Worm (Caenorhabditis elegans): ENCODE data around the gene C54F6.15.

Gene C54F6.15

ce11 chrV:7524447-7524846 is 2.3 kb upstream of the C54F6.15 start, which contains the start of gene C54F6.20:
TSS of gene C54F6.20 (plus strand) at chrV:7524747.
- no peak for TF ChIP-seq ceh-22 (tag; optimal IDR thresholded peaks at IDR 0.05)
- TF ChIP-seq hlh-15 (tag; optimal IDR thresholded peaks at IDR 0.05): no peak

ce11 chrV:7523392-7523791 is 1.2 kb upstream of the C54F6.15 start, which contains the start of gene C54F6.6:
TSS of gene C54F6.6 (plus strand) at chrV:7523692.
- no peak for TF ChIP-seq madf-2 (tag; optimal IDR thresholded peaks at IDR 0.05)
- no peak for TF ChIP-seq ama-1 (optimal IDR thresholded peaks at IDR 0.05)
- TF ChIP-seq lin-11 (tag; optimal IDR thresholded peaks at IDR 0.05): no peak
- no peak for TF ChIP-seq fax-1 (tag; optimal IDR thresholded peaks at IDR 0.05)
- no peak for TF ChIP-seq tbx-7 (tag; optimal IDR thresholded peaks at IDR 0.05)
- no peak for TF ChIP-seq ceh-22 (tag; optimal IDR thresholded peaks at IDR 0.05)
- TF ChIP-seq tbx-2 (tag; optimal IDR thresholded peaks at IDR 0.05): no peak
- TF ChIP-seq nfya-1 (tag; optimal IDR thresholded peaks at IDR 0.05): no peak
- TF ChIP-seq eyg-1 (tag; optimal IDR thresholded peaks at IDR 0.05): no peak
- no peak for TF ChIP-seq zip-5 (tag; optimal IDR thresholded peaks at IDR 0.05)
- no peak for TF ChIP-seq unc-3 (GFP tag; conservative IDR thresholded peaks at IDR 0.05)
- no peak for TF ChIP-seq unc-3 (tag; optimal IDR thresholded peaks at IDR 0.05)
- no peak for TF ChIP-seq ceh-14 (tag; optimal IDR thresholded peaks at IDR 0.05)
- TF ChIP-seq ceh-9 (tag; optimal IDR thresholded peaks at IDR 0.05): no peak
- no peak for TF ChIP-seq lim-6 (tag; optimal IDR thresholded peaks at IDR 0.05)
- TF ChIP-seq hlh-8 (tag; optimal IDR thresholded peaks at IDR 0.05): no peak
- no peak for TF ChIP-seq ceh-31 (tag; optimal IDR thresholded peaks at IDR 0.05)
- TF ChIP-seq dve-1 (tag; optimal IDR thresholded peaks at IDR 0.05): no peak

- TF ChIP-seq elt-2 (tag; optimal IDR thresholded peaks at IDR 0.05) (no peak), nhr-232 (tag; optimal IDR thresholded peaks at IDR 0.05) (no peak), npax-4 (tag; optimal IDR thresholded peaks at IDR 0.05) (no peak), ztf-16 (tag; optimal IDR thresholded peaks at IDR 0.05) (no peak), ceh-18 (tag; optimal IDR thresholded peaks at IDR 0.05) (no peak), mec-3 (tag; optimal IDR thresholded peaks at IDR 0.05; ENCODE audit: borderline replicate concordance) (no peak), pag-3 (tag; optimal IDR thresholded peaks at IDR 0.05; ENCODE audit: borderline replicate concordance) (no peak), ama-1 (optimal IDR thresholded peaks at IDR 0.05) (no peak), unc-55 (GFP tag; optimal IDR thresholded peaks at IDR 0.05) (no peak), gmeb-2 (tag; optimal IDR thresholded peaks at IDR 0.05) (no peak), ahr-1 (tag; optimal IDR thresholded peaks at IDR 0.05) (no peak), syd-9 (tag; optimal IDR thresholded peaks at IDR 0.05) (no peak), dmd-4 (tag; optimal IDR thresholded peaks at IDR 0.05; ENCODE audit: borderline replicate concordance) (no peak), C38D4.7 (GFP tag; optimal IDR thresholded peaks at IDR 0.05) (no peak), hlh-30 (tag; optimal IDR thresholded peaks at IDR 0.05; ENCODE audit: insufficient read depth) (no peak), hlh-6 (tag; optimal IDR thresholded peaks at IDR 0.05) (no peak), ceh-48 (tag; optimal IDR thresholded peaks at IDR 0.05) (no peak)
Observed at ce11 chrV:7521304-7521703, 875 bp downstream of the C54F6.15 start.

DNA sequence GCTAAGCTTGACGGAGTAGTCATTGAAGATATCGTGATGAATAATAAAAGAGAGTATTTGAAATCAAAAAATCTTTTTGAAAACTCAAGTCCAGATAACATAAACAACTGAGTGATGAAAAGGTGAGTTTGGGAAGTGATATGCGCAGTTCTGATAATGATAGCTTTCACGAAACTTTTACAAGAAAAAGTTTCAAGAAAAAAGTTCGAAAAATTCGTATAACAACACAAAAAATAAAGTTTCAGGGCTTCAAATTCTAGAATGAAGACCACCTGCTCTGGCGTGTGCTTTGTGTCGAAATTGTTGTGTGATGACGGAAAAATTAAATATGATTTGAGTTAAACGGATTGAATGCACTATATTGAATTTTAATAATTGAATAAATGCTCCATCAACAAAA is 2.1 kb downstream of the C54F6.15 start, which contains the start of gene srb-19:
Gene srb-19, minus strand, starts transcription at position 101 of the 400 bp plus-strand sequence.
- TF ChIP-seq elt-4 (tag; optimal IDR thresholded peaks at IDR 0.05) (no peak), odd-2 (tag; optimal IDR thresholded peaks at IDR 0.05) (no peak), hlh-6 (tag; optimal IDR thresholded peaks at IDR 0.05) (no peak), ceh-19 (GFP tag; optimal IDR thresholded peaks at IDR 0.05) (no peak), syd-9 (tag; optimal IDR thresholded peaks at IDR 0.05) (no peak), hlh-15 (tag; optimal IDR thresholded peaks at IDR 0.05) (no peak), K09A11.1 (tag; optimal IDR thresholded peaks at IDR 0.05; ENCODE audit: insufficient read depth) (no peak), hlh-30 (tag; optimal IDR thresholded peaks at IDR 0.05; ENCODE audit: insufficient read depth) (no peak), ets-4 (tag; optimal IDR thresholded peaks at IDR 0.05) (no peak), pha-2 (tag; optimal IDR thresholded peaks at IDR 0.05) (no peak), ceh-2 (tag; optimal IDR thresholded peaks at IDR 0.05) (no peak), nfya-1 (tag; optimal IDR thresholded peaks at IDR 0.05) (no peak), dmd-4 (tag; optimal IDR thresholded peaks at IDR 0.05; ENCODE audit: borderline replicate concordance) (no peak), pag-3 (tag; optimal IDR thresholded peaks at IDR 0.05; ENCODE audit: borderline replicate concordance) (no peak), ceh-9 (tag; optimal IDR thresholded peaks at IDR 0.05) (no peak), ceh-45 (GFP tag; IDR thresholded peaks at IDR 0.05) (no peak), hlh-13 (GFP tag; optimal IDR thresholded peaks at IDR 0.05) (no peak)
